Fruit fly (Drosophila melanogaster) whole organism, pupa: ENCODE results near the gene mkg-p.

ENCODE experiments used
- CG10348 ChIP-seq: fragments of 200-800 bp; sonication (Bioruptor generic); IDR thresholded peaks from 2 replicates; pipeline ENCODE4 v1.3.6; 2022; ENCODE audit warnings: missing biosample characterization, missing genetic modification characterization
- CG12605 ChIP-seq: fragments of 200-800 bp; sonication (Bioruptor generic); IDR thresholded peaks from 2 replicates; pipeline ENCODE4 v1.3.6; 2022; ENCODE audit warnings: missing biosample characterization, missing genetic modification characterization
- CG13204 ChIP-seq: fragments of 200-800 bp; sonication (Bioruptor generic); optimal IDR thresholded peaks from 2 replicates; lab custom pipeline; 2018; ENCODE audit warnings: missing biosample characterization, mild to moderate bottlenecking, missing genetic modification characterization, moderate library complexity
- CG14655 ChIP-seq: fragments of 200-800 bp; sonication (Bioruptor generic); optimal IDR thresholded peaks from 3 replicates; lab custom pipeline; 2017; ENCODE audit warnings: mild to moderate bottlenecking, missing biosample characterization, missing genetic modification reagents, missing genetic modification characterization
- CG15710 ChIP-seq: fragments of 200-800 bp; sonication (Bioruptor generic); optimal IDR thresholded peaks from 2 replicates; lab custom pipeline; 2018; ENCODE audit warnings: missing biosample characterization, mild to moderate bottlenecking, missing genetic modification characterization, moderate library complexity
- CG17806 ChIP-seq: fragments of 200-800 bp; sonication (Bioruptor generic); optimal IDR thresholded peaks from 2 replicates; lab custom pipeline; 2018; ENCODE audit warnings: missing biosample characterization, mild to moderate bottlenecking, missing genetic modification characterization, moderate library complexity
- CG32121 ChIP-seq: fragments of 200-800 bp; sonication (Bioruptor generic); IDR thresholded peaks from 2 replicates; pipeline ENCODE4 v1.3.6; 2022; ENCODE audit warnings: missing biosample characterization, missing genetic modification characterization
- CG34367 ChIP-seq: fragments of 200-800 bp; sonication (Bioruptor generic); optimal IDR thresholded peaks from 2 replicates; lab custom pipeline; 2018; ENCODE audit warnings: missing biosample characterization, mild to moderate bottlenecking, missing genetic modification characterization
- CG4496 ChIP-seq: fragments of 200-800 bp; sonication (Bioruptor generic); IDR thresholded peaks from 3 replicates; pipeline ENCODE4 v1.3.6; 2022; ENCODE audit warnings: missing biosample characterization, missing genetic modification characterization
- CG8159 ChIP-seq: fragments of 200-800 bp; sonication (Bioruptor generic); optimal IDR thresholded peaks from 3 replicates; lab custom pipeline; 2018; ENCODE audit warnings: missing biosample characterization, mild to moderate bottlenecking, missing genetic modification characterization, moderate library complexity
- CG9948 ChIP-seq: fragments of 200-800 bp; sonication (Bioruptor generic); optimal IDR thresholded peaks from 2 replicates; lab custom pipeline; 2018; ENCODE audit warnings: missing biosample characterization, mild to moderate bottlenecking, missing genetic modification characterization, moderate library complexity
- D1 ChIP-seq: fragments of 200-800 bp; sonication (Bioruptor generic); optimal IDR thresholded peaks from 2 replicates; lab custom pipeline; 2018; ENCODE audit warnings: missing biosample characterization, mild to moderate bottlenecking, missing genetic modification characterization, moderate library complexity
- EcR ChIP-seq: fragments of 200-800 bp; sonication (Bioruptor generic); optimal IDR thresholded peaks from 3 replicates; lab custom pipeline; 2019; ENCODE audit warnings: missing biosample characterization, missing genetic modification characterization, mild to moderate bottlenecking, moderate library complexity, missing genetic modification reagents
- Pif1A ChIP-seq: fragments of 200-800 bp; sonication (Bioruptor generic); optimal IDR thresholded peaks from 3 replicates; lab custom pipeline; 2016; ENCODE audit warnings: missing biosample characterization, missing genetic modification characterization
- Pif1B ChIP-seq: fragments of 200-800 bp; sonication (Bioruptor generic); optimal IDR thresholded peaks from 3 replicates; lab custom pipeline; 2016; ENCODE audit warnings: missing biosample characterization, missing genetic modification characterization
- Snoo ChIP-seq: fragments of 200-800 bp; sonication (Bioruptor generic); optimal IDR thresholded peaks from 3 replicates; lab custom pipeline; 2017; ENCODE audit warnings: missing biosample characterization, mild to moderate bottlenecking, missing genetic modification characterization, inconsistent platforms
- fd96Ca ChIP-seq: fragments of 200-800 bp; sonication (Bioruptor generic); IDR thresholded peaks from 3 replicates; pipeline ENCODE4 v1.3.6; 2022; ENCODE audit warnings: missing biosample characterization, missing genetic modification characterization
- gl ChIP-seq: fragments of 200-800 bp; sonication (Bioruptor generic); optimal IDR thresholded peaks from 2 replicates; lab custom pipeline; 2018; ENCODE audit warnings: missing biosample characterization, mild to moderate bottlenecking, missing genetic modification characterization
- rn ChIP-seq: fragments of 200-800 bp; sonication (Bioruptor generic); IDR thresholded peaks from 2 replicates; pipeline ENCODE4 v1.3.6; 2022; ENCODE audit warnings: missing biosample characterization, missing genetic modification characterization

mkg-p gene

dm6 chr3L:8356196-8356595 is 48.9 kb downstream of the mkg-p start, which contains the start of gene Culd:
Culd (minus strand) TSS chr3L:8356296.
- TF ChIP-seq CG4496 (GFP tag; lab: Robert Waterston, UW) (no peak), EcR (no peak), CG8159 (tag; lab: Kevin White, UChicago) (no peak), D1 (tag; lab: Kevin White, UChicago) (no peak), CG9948 (tag; lab: Kevin White, UChicago) (no peak), CG12605 (GFP tag; lab: Robert Waterston, UW) (no peak), Pif1A (GFP tag; lab: Kevin White, UChicago) (no peak), fd96Ca (GFP tag; lab: Robert Waterston, UW) (no peak), CG10348 (no peak), CG17806 (tag; lab: Kevin White, UChicago) (no peak), CG34367 (tag; lab: Kevin White, UChicago) (no peak), Pif1B (GFP tag; lab: Kevin White, UChicago) (no peak), CG14655 (no peak), rn (GFP tag; lab: Robert Waterston, UW) (no peak), Snoo (no peak), CG32121 (GFP tag; lab: Robert Waterston, UW) (no peak), CG13204 (GFP tag; lab: Kevin White, UChicago) (no peak), gl (tag; lab: Kevin White, UChicago) (no peak), CG15710 (no peak)
